Fruit fly (Drosophila melanogaster) whole organism, wandering third instar larva: Measurements from ENCODE around the gene PH4alphaMP.

Experiments used
- Abd-B ChIP-seq: fragments of >200 bp; optimal IDR thresholded peaks from 2 replicates; lab custom pipeline; 2017; ENCODE audit warnings: missing biosample characterization, missing genetic modification characterization
- CG32264 ChIP-seq: fragments of 200-800 bp; sonication (Bioruptor generic); optimal IDR thresholded peaks from 2 replicates; lab custom pipeline; 2016; ENCODE audit warnings: missing biosample characterization, missing genetic modification characterization
- CG9705 ChIP-seq: fragments of 200-800 bp; sonication (Bioruptor generic); optimal IDR thresholded peaks from 2 replicates; lab custom pipeline; 2018; ENCODE audit warnings: missing biosample characterization, mild to moderate bottlenecking, missing genetic modification characterization
- CrebA ChIP-seq: fragments of 200-800 bp; sonication (Bioruptor generic); optimal IDR thresholded peaks from 2 replicates; lab custom pipeline; 2016; ENCODE audit warnings: missing biosample characterization, mild to moderate bottlenecking, missing genetic modification characterization, borderline replicate concordance
- Dfd ChIP-seq: fragments of >200 bp; optimal IDR thresholded peaks from 2 replicates; lab custom pipeline; 2017; ENCODE audit warnings: missing biosample characterization, missing genetic modification characterization
- Dif ChIP-seq: fragments of 200-275, 200-300 bp; sonication (Bioruptor generic); optimal IDR thresholded peaks from 2 replicates; lab custom pipeline; 2018; ENCODE audit warnings: missing biosample characterization, missing genetic modification characterization; ENCODE audit not compliant: partially characterized antibody
- GATAd ChIP-seq: sonication (Bioruptor generic); optimal IDR thresholded peaks from 2 replicates; lab custom pipeline; 2016; ENCODE audit warnings: missing biosample characterization, missing genetic modification characterization
- HLH106 ChIP-seq: fragments of 200-800 bp; optimal IDR thresholded peaks from 3 replicates; lab custom pipeline; 2019; ENCODE audit warnings: missing biosample characterization, mild to moderate bottlenecking, missing genetic modification characterization, moderate library complexity
- Hnf4 ChIP-seq: fragments of 200-800 bp; sonication (Bioruptor generic); optimal IDR thresholded peaks from 2 replicates; lab custom pipeline; 2016; ENCODE audit warnings: missing biosample characterization, mild to moderate bottlenecking, missing genetic modification characterization
- Hr78 ChIP-seq: fragments of >200 bp; optimal IDR thresholded peaks from 2 replicates; lab custom pipeline; 2017; ENCODE audit warnings: missing biosample characterization, missing genetic modification characterization
- Hr83 ChIP-seq: fragments of 200-300 bp; sonication (Bioruptor generic); optimal IDR thresholded peaks from 2 replicates; lab custom pipeline; 2016; ENCODE audit warnings: missing biosample characterization, mild to moderate bottlenecking, missing genetic modification characterization, moderate library complexity; ENCODE audit not compliant: poor library complexity, severe bottlenecking
- Jra ChIP-seq: sonication (Bioruptor generic); optimal IDR thresholded peaks from 2 replicates; lab custom pipeline; 2016; ENCODE audit warnings: missing biosample characterization, missing genetic modification characterization
- Mio ChIP-seq: sonication (Bioruptor generic); optimal IDR thresholded peaks from 2 replicates; lab custom pipeline; 2016; ENCODE audit warnings: missing biosample characterization, missing genetic modification characterization
- Myc ChIP-seq: fragments of >200 bp; optimal IDR thresholded peaks from 2 replicates; lab custom pipeline; 2017
- N ChIP-seq: fragments of >200 bp; optimal IDR thresholded peaks from 2 replicates; lab custom pipeline; 2018; ENCODE audit warnings: missing biosample characterization, missing external identifiers, missing genetic modification characterization
- OdsH ChIP-seq: fragments of 200-800 bp; sonication (Bioruptor generic); optimal IDR thresholded peaks from 2 replicates; lab custom pipeline; 2016; ENCODE audit warnings: missing biosample characterization, mild to moderate bottlenecking, missing genetic modification characterization
- Rel ChIP-seq, 2 experiments: fragments of 200-800 bp; sonication (Bioruptor generic) in 1 of 2; optimal IDR thresholded peaks; 2 replicates in 1 of 2; 3 replicates in 1 of 2; lab custom pipeline; 2016 to 2019; ENCODE audit warnings: mild to moderate bottlenecking in 2 of 2, missing biosample characterization in 2 of 2, missing genetic modification characterization in 2 of 2, moderate library complexity in 1 of 2
- Sp1 ChIP-seq: fragments of 200-800 bp; sonication (Bioruptor generic); optimal IDR thresholded peaks from 3 replicates; lab custom pipeline; 2019; ENCODE audit warnings: missing biosample characterization, mild to moderate bottlenecking, missing genetic modification characterization, moderate library complexity
- Vsx2 ChIP-seq: fragments of 200-300, 225-300 bp; sonication (Bioruptor generic); optimal IDR thresholded peaks from 2 replicates; lab custom pipeline; 2018; ENCODE audit warnings: missing biosample characterization, missing genetic modification characterization; ENCODE audit not compliant: partially characterized antibody
- br ChIP-seq: fragments of 200-800 bp; sonication (Bioruptor generic); optimal IDR thresholded peaks from 2 replicates; lab custom pipeline; 2016; ENCODE audit warnings: missing biosample characterization, missing genetic modification characterization
- brk ChIP-seq: fragments of 200-800 bp; sonication (Bioruptor generic); optimal IDR thresholded peaks from 2 replicates; lab custom pipeline; 2016; ENCODE audit warnings: missing biosample characterization, mild to moderate bottlenecking, missing genetic modification characterization
- dl ChIP-seq, 2 experiments: fragments of 175-275, 200-275 bp in 1 of 2; fragments of 200-275 bp in 1 of 2; sonication (Bioruptor generic); optimal IDR thresholded peaks; lab custom pipeline; 2018; ENCODE audit warnings: mild to moderate bottlenecking in 2 of 2, missing biosample characterization in 2 of 2, missing genetic modification characterization in 2 of 2, moderate library complexity in 2 of 2; ENCODE audit not compliant: partially characterized antibody in 2 of 2, insufficient read depth in 1 of 2
- dmrt93B ChIP-seq: fragments of 200-800 bp; sonication (Bioruptor generic); optimal IDR thresholded peaks from 2 replicates; lab custom pipeline; 2018; ENCODE audit warnings: missing biosample characterization, mild to moderate bottlenecking, missing genetic modification characterization
- dsf ChIP-seq: sonication (Bioruptor generic); optimal IDR thresholded peaks from 2 replicates; lab custom pipeline; 2016; ENCODE audit warnings: missing biosample characterization, missing genetic modification characterization, borderline replicate concordance
- ey ChIP-seq: fragments of 200-800 bp; sonication (Bioruptor generic); optimal IDR thresholded peaks from 2 replicates; lab custom pipeline; 2016; ENCODE audit warnings: missing biosample characterization, missing genetic modification characterization
- foxo ChIP-seq, 2 experiments: fragments of 200-800 bp; sonication (Bioruptor generic); optimal IDR thresholded peaks; 2 replicates in 1 of 2; 3 replicates in 1 of 2; lab custom pipeline; 2016 to 2017; ENCODE audit warnings: missing biosample characterization in 2 of 2, missing genetic modification characterization in 2 of 2
- fru ChIP-seq: fragments of 200-800 bp; sonication (Bioruptor generic); optimal IDR thresholded peaks from 3 replicates; lab custom pipeline; 2016; ENCODE audit warnings: missing biosample characterization, mild to moderate bottlenecking, missing genetic modification characterization
- h ChIP-seq: fragments of 200-800 bp; sonication (Bioruptor generic); optimal IDR thresholded peaks from 3 replicates; lab custom pipeline; 2016; ENCODE audit warnings: missing biosample characterization, mild to moderate bottlenecking, missing genetic modification characterization
- jim ChIP-seq: fragments of 175-275, 200-325 bp; sonication (Bioruptor generic); optimal IDR thresholded peaks from 2 replicates; lab custom pipeline; 2016; ENCODE audit warnings: missing biosample characterization, mild to moderate bottlenecking, missing genetic modification characterization
- lola ChIP-seq: fragments of >200 bp; optimal IDR thresholded peaks from 2 replicates; lab custom pipeline; 2017; ENCODE audit warnings: missing biosample characterization, missing genetic modification characterization
- pan ChIP-seq: fragments of >200 bp; optimal IDR thresholded peaks from 2 replicates; lab custom pipeline; 2017
- psq ChIP-seq: fragments of 200-800 bp; sonication (Bioruptor generic); optimal IDR thresholded peaks from 3 replicates; lab custom pipeline; 2017; ENCODE audit warnings: missing biosample characterization, mild to moderate bottlenecking, missing genetic modification characterization, moderate library complexity
- rgr ChIP-seq: fragments of 200-800 bp; sonication (Bioruptor generic); optimal IDR thresholded peaks from 3 replicates; lab custom pipeline; 2016; ENCODE audit warnings: missing biosample characterization, mild to moderate bottlenecking, missing genetic modification characterization
- sage ChIP-seq: fragments of 200-800 bp; sonication (Bioruptor generic); optimal IDR thresholded peaks from 2 replicates; lab custom pipeline; 2016; ENCODE audit warnings: missing biosample characterization, mild to moderate bottlenecking, missing genetic modification characterization
- sv ChIP-seq: fragments of 200-800 bp; sonication (Bioruptor generic); optimal IDR thresholded peaks from 3 replicates; lab custom pipeline; 2016; ENCODE audit warnings: missing biosample characterization, missing genetic modification characterization
- tai ChIP-seq: sonication (Bioruptor generic); optimal IDR thresholded peaks from 2 replicates; lab custom pipeline; 2016; ENCODE audit warnings: missing biosample characterization, missing genetic modification characterization
- usp ChIP-seq: fragments of >200 bp; optimal IDR thresholded peaks from 2 replicates; lab custom pipeline; 2017; ENCODE audit warnings: missing biosample characterization, missing genetic modification characterization
- woc ChIP-seq: sonication (Bioruptor generic); optimal IDR thresholded peaks from 2 replicates; lab custom pipeline; 2016; ENCODE audit warnings: missing biosample characterization, mild to moderate bottlenecking, missing genetic modification characterization

PH4alphaMP gene

dm6 chr3R:30454442-30454841, 41.5 kb downstream of the PH4alphaMP start (continued):
- TF ChIP-seq Hnf4 (no peak), lola (GFP tag; lab: Kevin White, UChicago) (no peak), Dfd (GFP tag; lab: Kevin White, UChicago) (no peak)

dm6 chr3R:30453236-30453635, 42.7 kb downstream of the PH4alphaMP start:
- TF ChIP-seq woc (GFP tag; lab: Kevin White, UChicago) (no peak), fru (GFP tag; lab: Kevin White, UChicago) (no peak), brk (GFP tag; lab: Kevin White, UChicago) (no peak), pan (lab: Kevin White, UChicago) (no peak), Vsx2 (GFP tag; lab: Kevin White, UChicago) (no peak), OdsH (no peak), tai (GFP tag; lab: Kevin White, UChicago) (no peak), jim (GFP tag; lab: Kevin White, UChicago) (no peak), usp (GFP tag; lab: Kevin White, UChicago) (no peak), Rel (GFP tag; optimal IDR thresholded peaks at IDR 0.05; lab: Kevin White, UChicago) (no peak), Rel (tag; optimal IDR thresholded peaks at IDR 0.05; lab: Kevin White, UChicago) (no peak)
- TF ChIP-seq, all 38 proteins: peak for 0

dm6 chr3R:30450690-30451343, 45.1 kb downstream of the PH4alphaMP start:
- TF ChIP-seq Dif (no peak), Rel (GFP tag; optimal IDR thresholded peaks at IDR 0.05; lab: Kevin White, UChicago) (no peak), Rel (tag; optimal IDR thresholded peaks at IDR 0.05; lab: Kevin White, UChicago) (peak; percentile 97), Hr83 (GFP tag; lab: Kevin White, UChicago) (no peak), Dfd (GFP tag; lab: Kevin White, UChicago) (no peak), jim (GFP tag; lab: Kevin White, UChicago) (no peak)

- TF ChIP-seq rgr (GFP tag; lab: Kevin White, UChicago): peak; percentile 95
- TF ChIP-seq CG32264 (GFP tag; lab: Kevin White, UChicago): no peak
- peak; percentile 99 for TF ChIP-seq jim (GFP tag; lab: Kevin White, UChicago)
- peak; percentile 47 for TF ChIP-seq ey (GFP tag; lab: Kevin White, UChicago)
- no peak for TF ChIP-seq Dfd (GFP tag; lab: Kevin White, UChicago)
- peak; percentile 83 for TF ChIP-seq br (GFP tag; lab: Kevin White, UChicago)
- peak; percentile 63 for TF ChIP-seq sv (GFP tag; lab: Kevin White, UChicago)
- no peak for TF ChIP-seq Abd-B (GFP tag; lab: Kevin White, UChicago)
- peak; percentile 29 for TF ChIP-seq CG9705 (GFP tag; lab: Kevin White, UChicago)
- TF ChIP-seq Rel (GFP tag; optimal IDR thresholded peaks at IDR 0.05; lab: Kevin White, UChicago): peak; percentile 53
- peak; percentile 19 for TF ChIP-seq Rel (tag; optimal IDR thresholded peaks at IDR 0.05; lab: Kevin White, UChicago)
- peak; percentile 66 for TF ChIP-seq Sp1 (GFP tag; lab: Kevin White, UChicago)
- peak; percentile 98 for TF ChIP-seq Vsx2 (GFP tag; lab: Kevin White, UChicago)
- TF ChIP-seq Myc (lab: Kevin White, UChicago): no peak
- TF ChIP-seq Dif: peak; percentile 98
- peak; percentile 93 for TF ChIP-seq sage
- TF ChIP-seq Jra: peak; percentile 99
- TF ChIP-seq h: peak; percentile 95
- TF ChIP-seq dl (GFP tag; optimal IDR thresholded peaks at IDR 0.05; lab: Kevin White, UChicago; ENCODE audit: insufficient read depth in 1 of 2, partially characterized antibody in 2 of 2): peak; percentile 95 to 97
- TF ChIP-seq dmrt93B (GFP tag; lab: Kevin White, UChicago): peak; percentile 50
- TF ChIP-seq Hr83 (GFP tag; lab: Kevin White, UChicago): peak; percentile 100
- TF ChIP-seq foxo (GFP tag; optimal IDR thresholded peaks at IDR 0.05; lab: Kevin White, UChicago): peak in 1 of 2 experiments; percentile 31
- TF ChIP-seq HLH106: peak; percentile 40
- TF ChIP-seq lola (GFP tag; lab: Kevin White, UChicago): no peak
- peak; percentile 73 for TF ChIP-seq Mio
- TF ChIP-seq usp (GFP tag; lab: Kevin White, UChicago): no peak
- TF ChIP-seq woc (GFP tag; lab: Kevin White, UChicago): no peak
- TF ChIP-seq dsf (GFP tag; lab: Kevin White, UChicago): peak; percentile 95
- peak; percentile 98 for TF ChIP-seq GATAd
- peak; percentile 90 for TF ChIP-seq CrebA (GFP tag; lab: Kevin White, UChicago)
- TF ChIP-seq brk (GFP tag; lab: Kevin White, UChicago): peak; percentile 96
- TF ChIP-seq fru (GFP tag; lab: Kevin White, UChicago): peak; percentile 84
- no peak for TF ChIP-seq Hr78
- TF ChIP-seq OdsH: peak; percentile 88
- TF ChIP-seq N (GFP tag; lab: Kevin White, UChicago): no peak
- no peak for TF ChIP-seq pan (lab: Kevin White, UChicago)
- peak; percentile 80 for TF ChIP-seq psq (GFP tag; lab: Kevin White, UChicago)
- peak; percentile 98 for TF ChIP-seq Hnf4
- TF ChIP-seq tai (GFP tag; lab: Kevin White, UChicago): peak; percentile 98
Measured at dm6 chr3R:30450224-30450623, 45.7 kb downstream of the PH4alphaMP start.
